Worm (Caenorhabditis elegans) whole organism, young adult: Measurements from ENCODE around the gene pdi-2.

Experiments used
- B0035.1 ChIP-seq: sonication (generic microtip); optimal IDR thresholded peaks from 2 replicates; lab custom pipeline; 2016; ENCODE audit warnings: missing genetic modification characterization, mild to moderate bottlenecking, missing compliant biosample characterization, missing genotype, missing genetic modification reagents
- B0261.1 ChIP-seq: sonication (generic microtip); optimal IDR thresholded peaks from 2 replicates; lab custom pipeline; 2016; ENCODE audit warnings: mild to moderate bottlenecking, missing genetic modification characterization, moderate library complexity, missing compliant biosample characterization
- F39B2.1 ChIP-seq: fragments of 200-800 bp; sonication (Bioruptor generic); IDR thresholded peaks from 2 replicates; pipeline ENCODE4 v1.3.6; 2022; ENCODE audit warnings: missing genetic modification reagents, missing genetic modification characterization, missing compliant biosample characterization
- F49E8.2 ChIP-seq: sonication (generic microtip); optimal IDR thresholded peaks from 3 replicates; lab custom pipeline; 2017; ENCODE audit warnings: missing genetic modification characterization, mild to moderate bottlenecking, missing compliant biosample characterization, antibody characterized with exemption, moderate library complexity; ENCODE audit not compliant: insufficient read depth
- F52B5.7 ChIP-seq: sonication (generic microtip); optimal IDR thresholded peaks from 2 replicates; lab custom pipeline; 2016; ENCODE audit warnings: mild to moderate bottlenecking, missing genetic modification characterization, missing compliant biosample characterization
- K12H6.12 ChIP-seq: fragments of 200-800 bp; sonication (Bioruptor generic); optimal IDR thresholded peaks from 2 replicates; lab custom pipeline; 2018; ENCODE audit warnings: mild to moderate bottlenecking, missing genetic modification characterization, missing compliant biosample characterization
- T26A5.8 ChIP-seq: sonication (generic microtip); optimal IDR thresholded peaks from 2 replicates; lab custom pipeline; 2016; ENCODE audit warnings: missing genetic modification characterization, missing compliant biosample characterization
- Y53G8AR.9 ChIP-seq: fragments of 200-800 bp; sonication (Bioruptor generic); conservative IDR thresholded peaks from 2 replicates; pipeline ENCODE4 v1.3.6; 2022; ENCODE audit warnings: missing genetic modification reagents, missing genetic modification characterization, missing compliant biosample characterization
- ZK185.1 ChIP-seq: sonication (generic microtip); optimal IDR thresholded peaks from 2 replicates; lab custom pipeline; 2016; ENCODE audit warnings: mild to moderate bottlenecking, missing genetic modification characterization, missing compliant biosample characterization; ENCODE audit not compliant: poor library complexity, severe bottlenecking
- akir-1 ChIP-seq: fragments of 200-800 bp; sonication (Bioruptor generic); optimal IDR thresholded peaks from 2 replicates; lab custom pipeline; 2018; ENCODE audit warnings: mild to moderate bottlenecking, missing genetic modification characterization, moderate library complexity, missing compliant biosample characterization
- attf-5 ChIP-seq: fragments of 200-800 bp; sonication (Bioruptor generic); optimal IDR thresholded peaks from 2 replicates; lab custom pipeline; 2018; ENCODE audit warnings: mild to moderate bottlenecking, missing genetic modification characterization, missing compliant biosample characterization
- attf-6 ChIP-seq: fragments of 200-800 bp; sonication (Bioruptor generic); IDR thresholded peaks from 2 replicates; pipeline ENCODE4 v1.3.6; 2022; ENCODE audit warnings: missing genetic modification reagents, missing genetic modification characterization, missing compliant biosample characterization
- cebp-1 ChIP-seq, 2 experiments: fragments of 200-800 bp in 1 of 2; sonication (Bioruptor generic) in 1 of 2; sonication (generic microtip) in 1 of 2; IDR thresholded peaks in 1 of 2; optimal IDR thresholded peaks in 1 of 2; 2 replicates each; pipeline versions ENCODE4 v1.3.6 to Lab custom; 2017 to 2022; ENCODE audit warnings: missing compliant biosample characterization in 2 of 2, missing genetic modification characterization in 2 of 2, mild to moderate bottlenecking in 1 of 2, missing genetic modification reagents in 1 of 2, moderate library complexity in 1 of 2
- ceh-27 ChIP-seq: fragments of 200-800 bp; sonication (Bioruptor generic); optimal IDR thresholded peaks from 2 replicates; lab custom pipeline; 2018; ENCODE audit warnings: mild to moderate bottlenecking, missing genetic modification characterization, moderate library complexity, missing compliant biosample characterization
- ceh-40 ChIP-seq: fragments of 200-800 bp; sonication (Bioruptor generic); IDR thresholded peaks from 2 replicates; pipeline ENCODE4 v1.3.6; 2022; ENCODE audit warnings: missing genetic modification characterization, missing compliant biosample characterization
- ceh-58 ChIP-seq: fragments of 200-800 bp; sonication (Bioruptor generic); IDR thresholded peaks from 2 replicates; pipeline ENCODE4 v1.3.6; 2022; ENCODE audit warnings: missing genetic modification characterization, missing compliant biosample characterization
- dpl-1 ChIP-seq: fragments of 150-350 bp; optimal IDR thresholded peaks from 2 replicates; lab custom pipeline; 2014; ENCODE audit warnings: missing biosample characterization, missing genetic modification reagents, missing genetic modification characterization
- egl-44 ChIP-seq: fragments of 200-800 bp; sonication (Bioruptor generic); IDR thresholded peaks from 2 replicates; pipeline ENCODE4 v1.3.6; 2022; ENCODE audit warnings: missing genetic modification reagents, missing genetic modification characterization, missing compliant biosample characterization
- him-1 ChIP-seq: sonication (generic microtip); optimal IDR thresholded peaks from 2 replicates; lab custom pipeline; 2016; ENCODE audit warnings: missing genotype, missing genetic modification reagents, missing genetic modification characterization, missing compliant biosample characterization
- hmg-1.2 ChIP-seq: fragments of 200-800 bp; sonication (Bioruptor generic); IDR thresholded peaks from 2 replicates; pipeline ENCODE4 v1.3.6; 2022; ENCODE audit warnings: missing genetic modification reagents, missing genetic modification characterization, missing compliant biosample characterization
- let-526 ChIP-seq: fragments of 200-800 bp; sonication (Bioruptor generic); IDR thresholded peaks from 2 replicates; pipeline ENCODE4 v1.3.6; 2022; ENCODE audit warnings: missing genetic modification reagents, missing genetic modification characterization, missing compliant biosample characterization
- lin-26 ChIP-seq: fragments of 200-800 bp; sonication (Bioruptor generic); IDR thresholded peaks from 2 replicates; pipeline ENCODE4 v1.3.6; 2022; ENCODE audit warnings: missing genetic modification reagents, missing genetic modification characterization, missing compliant biosample characterization
- lin-35 ChIP-seq, 3 experiments: fragments of 150-350 bp in 2 of 3; sonication (generic microtip) in 1 of 3; optimal IDR thresholded peaks; 2 replicates each; lab custom pipeline; 2014 to 2018; ENCODE audit warnings: missing biosample characterization in 3 of 3, missing genetic modification characterization in 3 of 3, missing genetic modification reagents in 3 of 3
- madf-10 ChIP-seq: sonication (generic microtip); optimal IDR thresholded peaks from 2 replicates; lab custom pipeline; 2016; ENCODE audit warnings: mild to moderate bottlenecking, missing genetic modification characterization, missing compliant biosample characterization
- madf-3 ChIP-seq: fragments of 200-800 bp; sonication (Bioruptor generic); IDR thresholded peaks from 2 replicates; pipeline ENCODE4 v1.3.6; 2022; ENCODE audit warnings: missing genetic modification reagents, missing genetic modification characterization, missing compliant biosample characterization
- madf-6 ChIP-seq: fragments of 200-800 bp; sonication (Bioruptor generic); IDR thresholded peaks from 2 replicates; pipeline ENCODE4 v1.3.6; 2022; ENCODE audit warnings: missing genetic modification reagents, missing genetic modification characterization, missing compliant biosample characterization
- mes-4 ChIP-seq: sonication (generic microtip); optimal IDR thresholded peaks from 2 replicates; lab custom pipeline; 2016; ENCODE audit warnings: missing genotype, missing genetic modification characterization, missing compliant biosample characterization
- pbrm-1 ChIP-seq: fragments of 200-800 bp; sonication (Bioruptor generic); IDR thresholded peaks from 2 replicates; pipeline ENCODE4 v1.3.6; 2022; ENCODE audit warnings: missing genetic modification reagents, missing genetic modification characterization, missing compliant biosample characterization
- rcor-1 ChIP-seq: fragments of 200-800 bp; sonication (Bioruptor generic); IDR thresholded peaks from 2 replicates; pipeline ENCODE4 v1.3.6; 2022; ENCODE audit warnings: missing genetic modification reagents, missing genetic modification characterization, missing compliant biosample characterization
- rpc-1 ChIP-seq, 2 experiments: fragments of 150-350 bp in 1 of 2; sonication (generic microtip) in 1 of 2; optimal IDR thresholded peaks; 2 replicates each; lab custom pipeline; 2014 to 2018; ENCODE audit warnings: missing biosample characterization in 1 of 2, missing genetic modification characterization in 1 of 2, missing genetic modification reagents in 1 of 2, missing genotype in 1 of 2
- unc-62 ChIP-seq: fragments of 150-350 bp; optimal IDR thresholded peaks from 2 replicates; lab custom pipeline; 2014; ENCODE audit warnings: missing biosample characterization, missing genetic modification reagents, missing genetic modification characterization

pdi-2 gene

ce11 chrX:4516758-4517157 is 7.2 kb upstream of the pdi-2 start:
- TF ChIP-seq F49E8.2 (tag; lab: Kevin White, UChicago) (no peak), attf-5 (GFP tag; lab: Kevin White, UChicago) (no peak), madf-3 (GFP tag; lab: Robert Waterston, UW) (no peak), rcor-1 (GFP tag; lab: Robert Waterston, UW) (no peak), him-1 (tag; lab: Kevin White, UChicago) (no peak), attf-6 (GFP tag; lab: Robert Waterston, UW) (no peak), lin-35 (GFP tag; optimal IDR thresholded peaks at IDR 0.05; lab: Kevin White, UChicago) (peak in 1 of 3 experiments; percentile 13)

- TF ChIP-seq lin-26 (GFP tag; lab: Robert Waterston, UW) (0 out of 2 replicates have a peak, but pooled peaks have one; percentile 8), ceh-27 (GFP tag; lab: Kevin White, UChicago) (peak; percentile 1), cebp-1 (GFP tag; IDR thresholded peaks at IDR 0.05; lab: Robert Waterston, UW) (0 out of 2 replicates have a peak, but pooled peaks have one; percentile 18), cebp-1 (tag; optimal IDR thresholded peaks at IDR 0.05; lab: Kevin White, UChicago) (peak; percentile 12), attf-6 (GFP tag; lab: Robert Waterston, UW) (no peak), B0035.1 (tag; lab: Kevin White, UChicago) (no peak)
Observed at ce11 chrX:4519968-4520367, 4.0 kb upstream of the pdi-2 start.

- TF ChIP-seq F49E8.2 (tag; lab: Kevin White, UChicago): no peak
- TF ChIP-seq let-526 (GFP tag; lab: Robert Waterston, UW): no peak
- TF ChIP-seq B0261.1 (tag; lab: Kevin White, UChicago): no peak
- TF ChIP-seq egl-44: no peak
- TF ChIP-seq dpl-1: no peak
- no peak for TF ChIP-seq F39B2.1 (GFP tag; lab: Robert Waterston, UW)
- TF ChIP-seq ZK185.1 (tag; lab: Kevin White, UChicago): no peak
- TF ChIP-seq madf-10: no peak
- no peak for TF ChIP-seq T26A5.8
- no peak for TF ChIP-seq mes-4 (tag; lab: Kevin White, UChicago)
- no peak for TF ChIP-seq rpc-1 (optimal IDR thresholded peaks at IDR 0.05; lab: Kevin White, UChicago)
- TF ChIP-seq rpc-1 (tag; optimal IDR thresholded peaks at IDR 0.05; lab: Kevin White, UChicago): no peak
- TF ChIP-seq madf-6 (GFP tag; lab: Robert Waterston, UW): no peak
- TF ChIP-seq F52B5.7 (tag; lab: Kevin White, UChicago): no peak
Observed at ce11 chrX:4521166-4521565, 2.8 kb upstream of the pdi-2 start.

ce11 chrX:4521837-4522816 is 1.8 kb upstream of the pdi-2 start, which contains the start of gene C07A12.7:
C07A12.7 (minus strand) TSS chrX:4522144.
- TF ChIP-seq akir-1: no peak
- TF ChIP-seq Y53G8AR.9 (GFP tag; lab: Robert Waterston, UW): no peak
- no peak for TF ChIP-seq ceh-40
- peak; percentile 89 for TF ChIP-seq cebp-1 (GFP tag; IDR thresholded peaks at IDR 0.05; lab: Robert Waterston, UW)
- TF ChIP-seq cebp-1 (tag; optimal IDR thresholded peaks at IDR 0.05; lab: Kevin White, UChicago): peak; percentile 95
- TF ChIP-seq pbrm-1 (GFP tag; lab: Robert Waterston, UW): no peak
- TF ChIP-seq ceh-58 (GFP tag; lab: Robert Waterston, UW): no peak
- TF ChIP-seq madf-6 (GFP tag; lab: Robert Waterston, UW): 0 out of 2 replicates have a peak, but pooled peaks have one; percentile 31
- no peak for TF ChIP-seq unc-62 (GFP tag; lab: Kevin White, UChicago)
- peak; percentile 83 for TF ChIP-seq hmg-1.2
- TF ChIP-seq K12H6.12 (tag; lab: Kevin White, UChicago): no peak
- TF ChIP-seq rcor-1 (GFP tag; lab: Robert Waterston, UW): no peak
